Fruit fly (Drosophila melanogaster): Measurements from ENCODE around the gene pnr.

DNA sequence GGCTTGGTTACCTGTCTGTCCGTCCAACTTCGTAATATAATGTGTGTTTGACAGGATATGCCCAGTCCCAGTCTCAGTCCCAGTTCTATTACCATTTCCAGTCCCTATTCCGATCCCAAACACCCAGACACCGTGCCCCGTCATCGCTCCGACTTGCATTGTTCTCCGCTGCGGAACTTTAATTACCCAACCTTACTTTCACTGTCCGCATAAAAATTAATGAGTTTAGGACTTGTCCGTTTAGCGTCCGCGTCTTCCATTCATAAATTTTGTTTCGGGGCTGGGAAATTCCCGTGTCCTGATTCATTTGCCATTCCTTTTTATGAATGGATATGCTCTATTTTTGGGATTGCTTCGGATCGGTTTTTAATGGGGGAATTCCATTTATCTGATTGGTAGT, 37.5 kb upstream of the pnr start:
- TF ChIP-seq psq (optimal IDR thresholded peaks at IDR 0.05) (no peak), h (optimal IDR thresholded peaks at IDR 0.05) (no peak), Sin3A (optimal IDR thresholded peaks at IDR 0.05) (no peak)
